Fruit fly (Drosophila melanogaster): ENCODE results near the gene ppk14.

Gene ppk14

DNA sequence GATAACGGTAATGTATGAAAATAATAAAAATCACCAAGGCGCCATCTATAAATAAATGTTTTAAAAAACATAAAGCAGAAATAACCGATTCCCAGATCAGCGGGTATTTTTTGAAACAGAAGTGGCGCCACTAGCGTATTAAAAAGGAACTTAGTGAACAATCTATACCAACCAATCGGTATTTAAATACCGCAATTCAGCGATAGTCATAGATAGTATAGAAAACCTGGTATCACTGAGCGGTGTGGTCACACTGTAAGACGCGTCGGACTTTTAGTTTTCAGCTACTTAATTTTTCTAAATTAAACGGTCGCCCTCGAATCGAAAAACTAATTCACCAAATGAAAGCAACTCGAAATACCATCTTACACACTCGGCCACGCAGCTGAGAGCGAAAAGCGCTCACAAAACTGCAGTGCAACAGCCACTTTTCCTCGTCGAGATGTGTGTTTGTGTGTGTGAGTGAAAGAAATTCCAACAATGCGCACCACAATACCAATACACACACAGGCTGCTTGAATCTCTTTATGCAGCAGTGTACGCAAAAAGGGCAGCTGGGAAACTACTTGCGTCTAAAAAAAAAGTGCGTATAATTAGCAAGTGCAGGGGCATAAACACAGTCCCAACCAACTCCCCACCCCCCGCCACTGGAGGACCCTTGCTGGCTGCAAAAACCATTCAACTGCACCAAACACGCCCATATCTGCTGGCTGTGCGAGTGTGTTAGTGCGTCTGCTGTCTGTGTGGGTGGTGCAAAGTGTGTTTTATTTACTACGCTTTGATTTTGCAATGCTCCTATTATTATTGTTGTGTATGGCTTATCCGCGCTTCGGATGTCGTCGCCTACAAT, 31.0 kb upstream of the ppk14 start, which contains the start of gene PDZ-GEF (continued):
- TF ChIP-seq dysf (GFP tag; IDR thresholded peaks at IDR 0.05), result peak; percentile 54; the same call in 2 of the 3 replicates
- peak; percentile 1 for TF ChIP-seq gcm (GFP tag; optimal IDR thresholded peaks at IDR 0.05)
- no peak for TF ChIP-seq CG8765 (GFP tag; IDR thresholded peaks at IDR 0.05)
- TF ChIP-seq fd64A (GFP tag; optimal IDR thresholded peaks at IDR 0.05), result no peak
- TF ChIP-seq her (GFP tag; optimal IDR thresholded peaks at IDR 0.05), result no peak
- TF ChIP-seq CG13123 (GFP tag; optimal IDR thresholded peaks at IDR 0.05), result peak; percentile 20
- 0 out of 2 replicates have a peak, but pooled peaks have one; percentile 21 for TF ChIP-seq CG1024 (GFP tag; IDR thresholded peaks at IDR 0.05)
- TF ChIP-seq CG32532 (GFP tag; IDR thresholded peaks at IDR 0.05), result peak; percentile 81
- TF ChIP-seq CG10267 (tag; optimal IDR thresholded peaks at IDR 0.05), result peak; percentile 68
- no peak for TF ChIP-seq bigmax (GFP tag; optimal IDR thresholded peaks at IDR 0.05)
- TF ChIP-seq Ssrp (tag; optimal IDR thresholded peaks at IDR 0.05), result no peak
- TF ChIP-seq twi (tag; optimal IDR thresholded peaks at IDR 0.05), result no peak
- TF ChIP-seq Awh (GFP tag; IDR thresholded peaks at IDR 0.05), result no peak
- TF ChIP-seq CG17802 (tag; optimal IDR thresholded peaks at IDR 0.05), result no peak
- peak; percentile 37 for TF ChIP-seq pum (GFP tag; optimal IDR thresholded peaks at IDR 0.05)
- no peak for TF ChIP-seq tup (GFP tag; optimal IDR thresholded peaks at IDR 0.05)
- no peak for TF ChIP-seq Trl (optimal IDR thresholded peaks at IDR 0.05)
- peak; percentile 75 for TF ChIP-seq Trl (GFP tag; optimal IDR thresholded peaks at IDR 0.05)
- no peak for TF ChIP-seq CG9727 (GFP tag; optimal IDR thresholded peaks at IDR 0.05)
- TF ChIP-seq CG34376 (GFP tag; optimal IDR thresholded peaks at IDR 0.05), result no peak
- no peak; the same call in 1 of the 2 replicates for TF ChIP-seq CG7372 (GFP tag; IDR thresholded peaks at IDR 0.05)
- no peak for TF ChIP-seq Eip74EF (GFP tag; optimal IDR thresholded peaks at IDR 0.05)
- TF ChIP-seq CG17912 (GFP tag; optimal IDR thresholded peaks at IDR 0.05), result no peak
- TF ChIP-seq CG18476 (GFP tag; optimal IDR thresholded peaks at IDR 0.05), result no peak
- peak; percentile 54 for TF ChIP-seq Bgb (GFP tag; IDR thresholded peaks at IDR 0.05; ENCODE audit: partially characterized antibody)
- TF ChIP-seq en (GFP tag; optimal IDR thresholded peaks at IDR 0.05), result no peak
- TF ChIP-seq Chrac-16 (GFP tag; optimal IDR thresholded peaks at IDR 0.05), result peak; percentile 68
- TF ChIP-seq Aef1 (GFP tag; IDR thresholded peaks at IDR 0.05), result no peak
- peak; percentile 30 for TF ChIP-seq btn (GFP tag; optimal IDR thresholded peaks at IDR 0.05)
- no peak for TF ChIP-seq CG4404 (GFP tag; IDR thresholded peaks at IDR 0.05)
- TF ChIP-seq CG7556 (GFP tag; optimal IDR thresholded peaks at IDR 0.05), result no peak
- TF ChIP-seq CG7963 (GFP tag; IDR thresholded peaks at IDR 0.05; ENCODE audit: partially characterized antibody), result no peak
- TF ChIP-seq ato (GFP tag; IDR thresholded peaks at IDR 0.05; ENCODE audit: partially characterized antibody), result no peak; the same call in 1 of the 2 replicates
- no peak for TF ChIP-seq bowl (GFP tag; IDR thresholded peaks at IDR 0.05)
- no peak for TF ChIP-seq lbe (GFP tag; optimal IDR thresholded peaks at IDR 0.05)
- TF ChIP-seq run (tag; optimal IDR thresholded peaks at IDR 0.05), result no peak
- TF ChIP-seq E2f1 (GFP tag; IDR thresholded peaks at IDR 0.05), result no peak
- TF ChIP-seq HmgD (GFP tag; optimal IDR thresholded peaks at IDR 0.05), result peak; percentile 40
- TF ChIP-seq dm (GFP tag; optimal IDR thresholded peaks at IDR 0.05), result peak; percentile 26
- TF ChIP-seq CG8089 (GFP tag; optimal IDR thresholded peaks at IDR 0.05), result peak; percentile 64
- peak; percentile 67 for TF ChIP-seq D (optimal IDR thresholded peaks at IDR 0.05)
- no peak for TF ChIP-seq D (GFP tag; optimal IDR thresholded peaks at IDR 0.05)
- TF ChIP-seq chm (GFP tag; IDR thresholded peaks at IDR 0.05), result no peak; the same call in 1 of the 2 replicates
- TF ChIP-seq rib (GFP tag; IDR thresholded peaks at IDR 0.05), result no peak
- no peak for TF ChIP-seq CG2875 (GFP tag; optimal IDR thresholded peaks at IDR 0.05)
- no peak for TF ChIP-seq CG9876 (GFP tag; optimal IDR thresholded peaks at IDR 0.05)
- TF ChIP-seq stc (GFP tag; IDR thresholded peaks at IDR 0.05), result 0 out of 2 replicates have a peak, but pooled peaks have one; percentile 27
- TF ChIP-seq B-H2 (GFP tag; optimal IDR thresholded peaks at IDR 0.05), result no peak
- peak; percentile 92 for TF ChIP-seq Ets65A (GFP tag)
- no peak for TF ChIP-seq Ravus (GFP tag; IDR thresholded peaks at IDR 0.05)
